Worm (Caenorhabditis elegans) whole organism, L1 larva: ENCODE measurements around the gene wht-1.

Source experiments
- ama-1 ChIP-seq: fragments of 150-350 bp; optimal IDR thresholded peaks from 2 replicates; lab custom pipeline; 2014
- ceh-82 ChIP-seq, 3 experiments: fragments of 150-350 bp in 1 of 3; sonication (generic microtip) in 2 of 3; optimal IDR thresholded peaks; 2 replicates each; lab custom pipeline; 2014 to 2017; ENCODE audit warnings: missing biosample characterization in 3 of 3, missing genetic modification characterization in 3 of 3
- efl-1 ChIP-seq, 4 experiments: fragments of 150-350 bp; optimal IDR thresholded peaks in 3 of 4; peaks in 1 of 4; 1 replicate in 1 of 4; 2 replicates in 3 of 4; lab custom pipeline; 2014; ENCODE audit warnings: missing biosample characterization in 2 of 4, missing genetic modification characterization in 2 of 4, missing genetic modification reagents in 2 of 4
- fkh-10 ChIP-seq: sonication (generic microtip); optimal IDR thresholded peaks from 2 replicates; lab custom pipeline; 2017; ENCODE audit warnings: missing biosample characterization, missing genetic modification reagents, missing genetic modification characterization
- lin-14 ChIP-seq: fragments of 200-800 bp; sonication (Bioruptor generic); optimal IDR thresholded peaks from 2 replicates; lab custom pipeline; 2018; ENCODE audit warnings: mild to moderate bottlenecking, missing genetic modification characterization, moderate library complexity, missing compliant biosample characterization
- nhr-28 ChIP-seq: fragments of 150-350 bp; optimal IDR thresholded peaks from 2 replicates; lab custom pipeline; 2014; ENCODE audit warnings: missing biosample characterization, missing genetic modification characterization
- vab-15 ChIP-seq: sonication (generic microtip); optimal IDR thresholded peaks from 2 replicates; lab custom pipeline; 2017; ENCODE audit warnings: missing genotype, mild to moderate bottlenecking, missing genetic modification characterization, missing compliant biosample characterization

ce11 chrIII:6087705-6088359 is at the start of gene wht-1:
- no peak for TF ChIP-seq vab-15
- no peak for TF ChIP-seq ama-1
- no peak for TF ChIP-seq efl-1 (optimal IDR thresholded peaks at IDR 0.05; lab: Kevin White, UChicago)
- no peak for TF ChIP-seq efl-1 (GFP tag; optimal IDR thresholded peaks at IDR 0.05 in 1 of 2; lab: Kevin White, UChicago)
- no peak for TF ChIP-seq fkh-10 (GFP tag; lab: Kevin White, UChicago)
- TF ChIP-seq lin-14 (GFP tag; lab: Kevin White, UChicago) = no peak
- no peak for TF ChIP-seq ceh-82 (tag; optimal IDR thresholded peaks at IDR 0.05; lab: Kevin White, UChicago)
- TF ChIP-seq nhr-28 (tag; lab: Kevin White, UChicago) = no peak
